Fruit fly (Drosophila melanogaster): Measurements from ENCODE around the gene PolH.

PolH gene

dm6 chr3L:21941615-21942259 is at the start of gene PolH, which contains the start of gene CG14562:
PolH (minus strand) TSS chr3L:21941812.
CG14562 (plus strand) TSS chr3L:21942221.
- TF ChIP-seq CTCF (optimal IDR thresholded peaks at IDR 0.05) (no peak), CG8478 (optimal IDR thresholded peaks at IDR 0.05) (no peak)

DNA sequence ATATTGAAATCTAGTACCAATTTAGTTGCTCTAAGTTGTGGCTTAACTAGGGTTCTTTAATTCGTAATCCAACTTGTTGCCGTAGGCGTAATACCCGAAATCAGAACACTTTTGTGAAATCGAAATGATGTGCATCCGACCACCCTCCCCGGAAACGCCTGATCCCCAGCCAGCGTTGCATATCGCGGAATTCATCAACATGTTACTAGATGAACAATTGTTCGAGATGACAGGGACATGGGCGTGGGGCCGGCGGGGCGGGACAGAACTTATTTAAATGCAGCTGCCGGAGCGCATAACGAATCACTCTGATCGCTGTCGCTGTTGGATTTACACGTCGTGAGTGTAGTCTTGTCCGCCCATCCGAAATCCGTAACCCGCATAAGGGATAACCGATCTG is 43.3 kb upstream of the PolH start, which contains the start of gene Act79B:
Act79B (plus strand) TSS at position 301 of the 400 bp plus-strand sequence.
- no peak for TF ChIP-seq CG8478 (optimal IDR thresholded peaks at IDR 0.05)
- TF ChIP-seq CTCF (optimal IDR thresholded peaks at IDR 0.05) = no peak

- no peak for TF ChIP-seq CG8478 (optimal IDR thresholded peaks at IDR 0.05)
- TF ChIP-seq CTCF (optimal IDR thresholded peaks at IDR 0.05) = no peak
Measured at dm6 chr3L:21979789-21980188, 38.2 kb upstream of the PolH start.

- no peak for TF ChIP-seq CTCF (optimal IDR thresholded peaks at IDR 0.05)
- TF ChIP-seq CG8478 (optimal IDR thresholded peaks at IDR 0.05) = no peak
Measured at dm6 chr3L:21973640-21974039, 32.0 kb upstream of the PolH start.

- TF ChIP-seq CTCF (optimal IDR thresholded peaks at IDR 0.05) (no peak), CG8478 (optimal IDR thresholded peaks at IDR 0.05) (no peak)
Measured at dm6 chr3L:21972162-21973022, 30.8 kb upstream of the PolH start.

- TF ChIP-seq CG8478 (optimal IDR thresholded peaks at IDR 0.05) (no peak), CTCF (optimal IDR thresholded peaks at IDR 0.05) (no peak)
Measured at dm6 chr3L:21971735-21972134, 30.1 kb upstream of the PolH start, which contains the start of gene P5CS. P5CS (plus strand) TSS chr3L:21972002.

DNA sequence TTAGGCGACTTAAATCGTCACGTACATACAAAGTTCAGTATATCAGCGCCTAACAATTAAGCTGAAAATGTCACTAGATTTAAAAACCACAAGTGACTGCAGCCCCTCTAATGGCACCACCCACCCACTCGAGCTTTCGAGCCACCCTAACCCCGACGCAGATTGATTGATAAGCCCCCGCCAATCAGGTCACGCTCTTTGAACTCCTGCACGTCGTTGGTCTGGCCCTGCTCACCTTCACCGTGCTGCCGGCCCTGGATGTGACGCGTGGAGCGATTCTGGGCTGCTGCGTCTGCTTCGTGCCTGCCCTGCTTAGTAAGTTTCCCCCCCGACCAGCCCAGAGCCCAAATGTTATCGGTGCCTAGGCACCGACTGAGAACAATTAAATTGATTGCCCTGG is 21.7 kb upstream of the PolH start:
- TF ChIP-seq CTCF (optimal IDR thresholded peaks at IDR 0.05) (no peak), CG8478 (optimal IDR thresholded peaks at IDR 0.05) (no peak)

- TF ChIP-seq CG8478 (optimal IDR thresholded peaks at IDR 0.05) (no peak), CTCF (optimal IDR thresholded peaks at IDR 0.05) (no peak)
Measured at dm6 chr3L:21961892-21962518, 20.4 kb upstream of the PolH start, which contains the start of gene Chs2. Chs2 (plus strand) TSS chr3L:21962401.

- TF ChIP-seq CG8478 (optimal IDR thresholded peaks at IDR 0.05) = no peak
Measured at dm6 chr3L:21954474-21955321, 13.1 kb upstream of the PolH start, which contains the start of gene CG7458. CG7458 (plus strand) TSS chr3L:21955110.

- TF ChIP-seq CTCF (optimal IDR thresholded peaks at IDR 0.05) (peak; percentile 75 to 84), CG8478 (optimal IDR thresholded peaks at IDR 0.05) (no peak)
Measured at dm6 chr3L:21953028-21954016, 11.7 kb upstream of the PolH start.

- TF ChIP-seq CTCF (optimal IDR thresholded peaks at IDR 0.05) (no peak), CG8478 (optimal IDR thresholded peaks at IDR 0.05) (no peak)
Measured at dm6 chr3L:21936152-21936551, 5.5 kb downstream of the PolH start.

- TF ChIP-seq CTCF (optimal IDR thresholded peaks at IDR 0.05) (no peak), CG8478 (optimal IDR thresholded peaks at IDR 0.05) (no peak)
Measured at dm6 chr3L:21934462-21934861, 7.2 kb downstream of the PolH start, which contains the start of gene SLC22A. SLC22A (plus strand) TSS chr3L:21934704.

DNA sequence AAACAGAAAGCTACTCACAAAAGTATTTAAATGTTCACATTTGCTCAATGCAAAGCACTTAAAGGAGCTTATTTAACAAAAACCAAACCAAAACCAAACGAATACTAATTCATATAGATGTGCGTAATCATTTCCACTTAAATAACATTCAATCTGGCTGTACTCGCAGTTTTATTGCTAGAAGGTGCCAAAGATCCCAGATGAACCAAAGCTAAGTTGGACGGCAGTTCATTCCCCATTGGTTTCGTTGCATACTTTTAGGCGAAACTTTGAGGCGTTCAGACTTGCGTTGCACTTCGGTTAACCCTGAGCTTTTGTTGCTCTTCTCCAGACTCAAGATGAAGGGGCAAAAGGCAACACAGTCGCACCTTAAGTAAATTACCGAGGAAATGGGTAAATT is 11.4 kb downstream of the PolH start:
- TF ChIP-seq CTCF (optimal IDR thresholded peaks at IDR 0.05) (no peak), CG8478 (optimal IDR thresholded peaks at IDR 0.05) (no peak)

Data from S2 (cell line).